Worm (Caenorhabditis elegans) whole organism, L1 larva: ENCODE data around the gene F10C2.4.

Source experiments
- fkh-10 ChIP-seq: sonication (generic microtip); optimal IDR thresholded peaks from 2 replicates; lab custom pipeline; 2017; ENCODE audit warnings: missing biosample characterization, missing genetic modification reagents, missing genetic modification characterization
- jun-1 ChIP-seq: fragments of 150-350 bp; optimal IDR thresholded peaks from 2 replicates; lab custom pipeline; 2014; ENCODE audit warnings: missing biosample characterization, missing genetic modification reagents, missing genetic modification characterization
- nhr-11 ChIP-seq: fragments of 150-350 bp; optimal IDR thresholded peaks from 2 replicates; lab custom pipeline; 2014; ENCODE audit warnings: missing biosample characterization, missing genetic modification characterization
- nhr-28 ChIP-seq: fragments of 150-350 bp; optimal IDR thresholded peaks from 2 replicates; lab custom pipeline; 2014; ENCODE audit warnings: missing biosample characterization, missing genetic modification characterization
- nhr-77 ChIP-seq: fragments of 150-350 bp; optimal IDR thresholded peaks from 2 replicates; lab custom pipeline; 2014; ENCODE audit warnings: missing biosample characterization, missing genetic modification characterization
- pag-3 ChIP-seq: sonication (generic microtip); optimal IDR thresholded peaks from 2 replicates; lab custom pipeline; 2017; ENCODE audit warnings: missing genetic modification characterization, mild to moderate bottlenecking, missing compliant biosample characterization, antibody characterized with exemption, borderline replicate concordance; ENCODE audit not compliant: insufficient read depth
- tbx-2 ChIP-seq: sonication (generic microtip); optimal IDR thresholded peaks from 2 replicates; lab custom pipeline; 2016; ENCODE audit warnings: missing genetic modification characterization, missing compliant biosample characterization
- unc-62 ChIP-seq: fragments of 150-350 bp; optimal IDR thresholded peaks from 2 replicates; lab custom pipeline; 2014; ENCODE audit warnings: missing biosample characterization, missing genetic modification reagents, missing genetic modification characterization
- ztf-4 ChIP-seq: fragments of 150-350 bp; optimal IDR thresholded peaks from 2 replicates; lab custom pipeline; 2014; ENCODE audit warnings: missing biosample characterization, missing genetic modification characterization

DNA sequence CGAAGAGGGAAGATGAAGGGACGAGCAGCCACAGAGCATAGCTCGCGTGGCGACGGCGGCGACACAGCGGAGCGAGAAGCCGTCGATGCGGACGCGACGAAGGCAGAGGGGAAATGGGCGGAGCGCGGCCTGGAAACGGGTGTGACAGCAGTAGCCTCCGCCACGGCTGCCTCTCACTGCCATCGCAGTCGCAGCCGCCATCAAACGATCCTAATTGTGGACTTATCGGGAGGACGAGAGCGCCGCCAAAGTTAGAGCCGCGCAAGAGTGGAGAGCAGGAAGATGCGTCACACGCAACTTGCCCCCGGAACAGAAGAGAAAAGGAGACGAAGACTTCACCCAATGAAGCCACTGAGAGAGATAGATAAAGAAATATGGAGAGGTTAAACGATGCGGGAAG, 17.1 kb upstream of the F10C2.4 start:
- TF ChIP-seq tbx-2 (peak; percentile 53), pag-3 (no peak), jun-1 (tag; lab: Kevin White, UChicago) (no peak), fkh-10 (peak; percentile 71), nhr-11 (tag; lab: Kevin White, UChicago) (no peak), ztf-4 (tag; lab: Kevin White, UChicago) (peak; percentile 9), nhr-77 (tag; lab: Kevin White, UChicago) (no peak), nhr-28 (no peak), unc-62 (GFP tag; lab: Kevin White, UChicago) (no peak)
